Worm (Caenorhabditis elegans): ENCODE measurements around the gene K12G11.6.

Gene K12G11.6

ce11 chrV:11876657-11877056, 17.5 kb upstream of the K12G11.6 start:
- no peak for TF ChIP-seq unc-62 (GFP tag; optimal IDR thresholded peaks at IDR 0.05)

- TF ChIP-seq unc-62 (GFP tag; optimal IDR thresholded peaks at IDR 0.05): no peak
These were observed 14.4 kb upstream of the K12G11.6 start, which contains the start of gene sulp-5 for ce11 chrV:11879732-11880131. Gene sulp-5 (plus strand): TSS chrV:11880032.

- no peak for TF ChIP-seq unc-62 (GFP tag; optimal IDR thresholded peaks at IDR 0.05)
These were observed 10.9 kb upstream of the K12G11.6 start for ce11 chrV:11883215-11883614.

- TF ChIP-seq unc-62 (GFP tag; optimal IDR thresholded peaks at IDR 0.05): no peak
These were observed 9.0 kb upstream of the K12G11.6 start for ce11 chrV:11885087-11885486.

ce11 chrV:11885939-11886338, 8.2 kb upstream of the K12G11.6 start:
- no peak for TF ChIP-seq unc-62 (GFP tag; optimal IDR thresholded peaks at IDR 0.05)

ce11 chrV:11887988-11888499, 6.1 kb upstream of the K12G11.6 start, which contains the start of gene adh-1:
Gene adh-1 (plus strand): TSS chrV:11888248.
- no peak for TF ChIP-seq unc-62 (GFP tag; optimal IDR thresholded peaks at IDR 0.05)

- TF ChIP-seq unc-62 (GFP tag; optimal IDR thresholded peaks at IDR 0.05): no peak
These were observed 5.5 kb upstream of the K12G11.6 start for ce11 chrV:11888656-11889055.

DNA sequence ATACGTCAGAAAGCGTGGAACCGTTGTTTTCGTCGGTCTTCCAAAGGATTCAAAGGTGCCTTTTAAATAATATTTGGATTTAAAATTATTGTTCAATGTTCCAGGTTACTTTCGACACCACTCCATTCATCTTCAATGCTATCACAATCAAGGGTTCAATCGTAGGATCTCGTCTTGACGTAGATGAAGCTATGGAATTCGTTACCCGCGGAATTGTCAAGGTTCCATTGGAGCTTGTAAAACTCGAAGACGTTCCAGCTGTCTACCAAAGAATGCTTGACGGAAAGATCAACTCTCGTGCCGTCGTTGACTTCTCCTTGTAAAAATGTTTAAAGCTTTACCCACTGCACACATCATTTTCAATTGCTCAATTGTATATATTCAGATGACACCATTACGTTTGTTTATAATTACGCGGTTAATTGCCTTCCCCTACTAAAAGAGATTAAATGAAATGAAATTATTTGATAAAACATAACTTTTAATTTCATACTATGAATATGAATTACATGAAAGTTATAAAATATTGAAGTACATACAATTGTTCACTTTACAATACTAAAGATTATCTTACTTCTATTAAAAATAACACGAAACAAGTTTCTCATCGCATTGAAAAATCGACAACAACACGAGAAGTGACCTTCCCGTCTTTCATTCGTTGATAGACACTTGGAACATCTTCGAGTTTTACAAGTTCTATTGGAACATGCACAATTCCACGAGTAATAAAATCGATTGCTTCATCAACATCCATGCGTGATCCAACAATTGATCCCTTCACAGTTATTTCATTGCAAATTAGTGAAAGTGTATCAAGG, 4.8 kb upstream of the K12G11.6 start:
- no peak for TF ChIP-seq unc-62 (GFP tag; optimal IDR thresholded peaks at IDR 0.05)

ce11 chrV:11891143-11891862, 2.8 kb upstream of the K12G11.6 start, which contains the start of the genes sodh-2 and srx-76:
Gene sodh-2 (minus strand): TSS chrV:11891243.
Gene srx-76 (plus strand): TSS chrV:11891812.
- no peak for TF ChIP-seq unc-62 (GFP tag; optimal IDR thresholded peaks at IDR 0.05)

DNA sequence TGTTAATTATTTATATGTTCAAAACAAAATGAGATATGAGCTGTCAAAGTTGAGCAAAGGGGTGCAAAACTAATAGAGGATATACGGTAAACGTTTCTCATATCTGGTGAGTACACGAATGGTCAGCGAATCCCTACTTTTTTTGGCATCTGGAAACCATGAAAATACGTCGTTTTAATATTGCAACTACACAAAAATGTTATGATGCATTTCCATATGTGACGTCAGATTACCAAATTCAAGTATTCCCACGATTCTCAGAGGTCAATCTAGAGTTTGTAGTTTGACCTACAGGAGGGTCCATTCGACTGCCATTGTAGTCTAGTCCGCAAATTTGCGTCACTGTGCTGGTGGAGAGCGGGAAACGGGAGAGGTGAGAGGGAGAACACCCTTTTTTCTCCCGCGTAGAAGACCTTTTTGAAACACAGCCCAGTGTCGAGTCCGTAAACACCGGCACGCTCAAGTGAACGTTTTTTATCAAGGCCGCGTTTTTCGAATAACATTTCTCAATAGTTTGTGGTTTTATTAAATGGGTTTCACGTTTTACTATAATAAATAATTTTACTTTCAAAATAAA, 2.3 kb downstream of the K12G11.6 start:
- no peak for TF ChIP-seq unc-62 (GFP tag; optimal IDR thresholded peaks at IDR 0.05)

DNA sequence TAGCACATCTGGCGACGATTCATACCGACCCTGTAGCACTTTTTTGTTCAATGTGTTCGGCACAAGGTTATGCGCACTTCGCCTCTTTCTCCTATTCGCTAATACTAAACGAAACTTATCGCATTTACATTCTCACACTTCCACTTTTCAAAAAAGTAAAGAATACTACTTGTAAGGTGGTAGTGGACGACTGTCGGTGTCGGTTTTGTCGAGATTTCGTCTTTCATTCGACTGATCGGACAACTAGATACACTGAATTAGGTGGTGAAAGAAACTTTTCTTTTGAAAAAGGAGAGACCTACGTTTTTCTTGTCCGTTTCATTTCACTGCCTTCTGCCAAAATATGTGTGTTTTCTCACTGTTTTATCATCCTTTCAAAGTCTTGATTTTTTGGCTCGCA, 3.5 kb downstream of the K12G11.6 start:
- TF ChIP-seq unc-62 (GFP tag; optimal IDR thresholded peaks at IDR 0.05): no peak

- TF ChIP-seq unc-62 (GFP tag; optimal IDR thresholded peaks at IDR 0.05): no peak
These were observed 5.0 kb downstream of the K12G11.6 start, which contains the start of gene sma-1 for ce11 chrV:11899149-11899548. Gene sma-1 (plus strand): TSS chrV:11899449.

ce11 chrV:11900127-11900526, 6.0 kb downstream of the K12G11.6 start:
- TF ChIP-seq unc-62 (GFP tag; optimal IDR thresholded peaks at IDR 0.05): no peak

DNA sequence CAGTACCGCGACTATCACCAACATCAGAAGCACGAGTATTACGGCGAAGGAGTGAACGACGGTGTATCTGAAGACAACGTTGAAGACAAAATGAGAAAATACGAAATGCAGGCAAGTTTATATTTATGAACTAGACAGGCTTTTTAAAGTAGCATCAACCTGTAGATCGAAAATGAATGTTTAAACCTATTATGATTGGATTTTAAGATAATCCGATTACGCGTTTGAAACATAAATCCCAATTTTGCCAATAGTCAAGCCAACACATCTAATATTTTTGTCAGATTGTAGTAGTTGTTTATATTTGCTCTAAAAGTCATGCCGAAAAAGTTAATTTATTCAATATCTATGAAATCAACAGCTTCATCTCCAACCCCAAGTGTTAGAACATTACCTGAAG, 7.1 kb downstream of the K12G11.6 start:
- TF ChIP-seq unc-62 (GFP tag; optimal IDR thresholded peaks at IDR 0.05): no peak

DNA sequence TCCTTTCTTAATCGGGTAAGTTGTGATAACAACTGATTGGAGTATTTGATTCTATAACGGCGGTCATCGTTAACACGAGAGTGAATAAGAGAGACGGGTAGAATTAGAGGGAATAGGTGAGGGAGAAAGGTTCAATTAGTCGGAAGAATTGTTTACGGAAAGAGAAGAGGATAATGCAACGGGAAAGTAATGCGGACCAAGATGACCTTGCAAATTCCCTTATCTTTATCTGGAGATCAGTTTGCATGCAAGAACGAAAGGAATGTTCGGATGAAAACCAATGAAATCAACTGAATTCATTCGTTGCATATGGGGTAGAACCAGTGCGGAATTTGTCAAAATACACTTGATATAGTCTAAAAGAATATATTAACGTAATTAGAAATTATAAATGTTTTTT, 8.0 kb downstream of the K12G11.6 start:
- TF ChIP-seq unc-62 (GFP tag; optimal IDR thresholded peaks at IDR 0.05): no peak

DNA sequence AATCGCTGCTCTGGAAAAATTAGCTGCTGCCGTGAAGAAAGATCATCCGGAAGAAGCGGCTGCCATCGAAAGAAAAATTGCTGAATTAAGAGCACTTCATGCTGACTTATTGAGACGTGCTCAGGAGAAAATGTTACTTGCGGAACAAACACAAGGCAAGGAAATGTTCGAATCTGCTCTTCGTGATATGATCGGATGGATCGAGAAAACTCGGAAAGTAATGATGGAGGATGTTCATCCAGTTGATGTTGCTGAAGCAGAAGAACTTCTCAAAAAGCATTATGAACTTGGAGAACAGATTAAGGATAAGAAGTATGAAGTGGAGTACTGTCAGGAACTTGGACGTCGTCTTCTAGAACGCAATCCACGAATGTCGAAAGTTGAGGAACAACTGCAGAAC, 11.8 kb downstream of the K12G11.6 start:
- TF ChIP-seq unc-62 (GFP tag; optimal IDR thresholded peaks at IDR 0.05): no peak

Measured in whole organism, dauer.